Fruit fly (Drosophila melanogaster): ENCODE results near the gene CG7900.

CG7900 gene

dm6 chr3R:8149003-8149402 lies 55.1 kb downstream of the CG7900 start:
- TF ChIP-seq Crg-1 (GFP tag; optimal IDR thresholded peaks at IDR 0.05) (no peak), cnc (optimal IDR thresholded peaks at IDR 0.05) (no peak), Mnt (GFP tag; optimal IDR thresholded peaks at IDR 0.05) (no peak), cic (GFP tag; optimal IDR thresholded peaks at IDR 0.05) (no peak), bab1 (GFP tag; optimal IDR thresholded peaks at IDR 0.05) (no peak), Clk (GFP tag; optimal IDR thresholded peaks at IDR 0.05) (no peak), CG14711 (tag; optimal IDR thresholded peaks at IDR 0.05) (no peak), toe (GFP tag; optimal IDR thresholded peaks at IDR 0.05) (no peak), CG1620 (GFP tag; optimal IDR thresholded peaks at IDR 0.05) (no peak), Hr96 (GFP tag; optimal IDR thresholded peaks at IDR 0.05) (no peak), CG7101 (tag; optimal IDR thresholded peaks at IDR 0.05) (no peak), CG7045 (GFP tag; optimal IDR thresholded peaks at IDR 0.05) (no peak), tj (GFP tag; optimal IDR thresholded peaks at IDR 0.05) (no peak), ovo (GFP tag; optimal IDR thresholded peaks at IDR 0.05) (no peak)

- no peak for TF ChIP-seq bab1 (GFP tag; optimal IDR thresholded peaks at IDR 0.05)
- TF ChIP-seq toe (GFP tag; optimal IDR thresholded peaks at IDR 0.05), result no peak
- no peak for TF ChIP-seq CG7045 (GFP tag; optimal IDR thresholded peaks at IDR 0.05)
- TF ChIP-seq cnc (optimal IDR thresholded peaks at IDR 0.05), result no peak
- no peak for TF ChIP-seq CG11617 (GFP tag; optimal IDR thresholded peaks at IDR 0.05)
- TF ChIP-seq CG14711 (tag; optimal IDR thresholded peaks at IDR 0.05), result no peak
- no peak for TF ChIP-seq tj (GFP tag; optimal IDR thresholded peaks at IDR 0.05)
- TF ChIP-seq CG5204 (GFP tag; optimal IDR thresholded peaks at IDR 0.05), result no peak
- no peak for TF ChIP-seq kay (GFP tag; ENCODE audit: borderline replicate concordance)
- no peak for TF ChIP-seq Hr96 (GFP tag; optimal IDR thresholded peaks at IDR 0.05)
- no peak for TF ChIP-seq cic (GFP tag; optimal IDR thresholded peaks at IDR 0.05)
- TF ChIP-seq Crg-1 (GFP tag; optimal IDR thresholded peaks at IDR 0.05), result no peak
- no peak for TF ChIP-seq CG1620 (GFP tag; optimal IDR thresholded peaks at IDR 0.05)
- TF ChIP-seq CG12768 (GFP tag; optimal IDR thresholded peaks at IDR 0.05), result no peak
- no peak for TF ChIP-seq Mnt (GFP tag; optimal IDR thresholded peaks at IDR 0.05)
- TF ChIP-seq Clk (GFP tag; optimal IDR thresholded peaks at IDR 0.05), result no peak
- no peak for TF ChIP-seq pad (GFP tag; optimal IDR thresholded peaks at IDR 0.05)
- no peak for TF ChIP-seq CG7101 (tag; optimal IDR thresholded peaks at IDR 0.05)
- TF ChIP-seq CG33017 (tag; optimal IDR thresholded peaks at IDR 0.05), result no peak
These were observed 56.1 kb downstream of the CG7900 start for dm6 chr3R:8149995-8150394.

DNA sequence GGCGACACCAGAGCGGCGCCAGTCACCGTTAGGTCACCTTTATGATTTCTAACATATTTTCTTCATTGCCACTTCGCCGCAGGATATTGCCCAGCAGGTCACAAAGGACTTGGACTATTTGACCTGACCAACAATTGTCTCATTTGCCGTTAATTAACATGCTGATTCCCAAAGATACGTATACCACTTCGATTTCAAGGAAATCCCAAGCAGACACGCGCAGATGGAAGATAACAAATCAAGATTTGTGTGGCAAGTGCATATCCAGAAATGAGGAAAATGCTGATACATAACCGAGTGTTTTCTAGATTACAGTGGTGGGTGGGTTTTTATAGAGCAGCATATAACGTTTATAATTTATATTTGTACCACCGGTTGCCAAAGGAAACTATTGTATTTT lies 57.2 kb downstream of the CG7900 start:
- TF ChIP-seq ovo (GFP tag; optimal IDR thresholded peaks at IDR 0.05) (no peak), tj (GFP tag; optimal IDR thresholded peaks at IDR 0.05) (no peak), cnc (optimal IDR thresholded peaks at IDR 0.05) (no peak), CG11617 (GFP tag; optimal IDR thresholded peaks at IDR 0.05) (no peak), cic (GFP tag; optimal IDR thresholded peaks at IDR 0.05) (no peak), CG7101 (tag; optimal IDR thresholded peaks at IDR 0.05) (no peak), CG5204 (GFP tag; optimal IDR thresholded peaks at IDR 0.05) (no peak), CG1620 (GFP tag; optimal IDR thresholded peaks at IDR 0.05) (no peak), CG33017 (tag; optimal IDR thresholded peaks at IDR 0.05) (no peak), CG14711 (tag; optimal IDR thresholded peaks at IDR 0.05) (no peak), pad (GFP tag; optimal IDR thresholded peaks at IDR 0.05) (no peak), toe (GFP tag; optimal IDR thresholded peaks at IDR 0.05) (no peak), Crg-1 (GFP tag; optimal IDR thresholded peaks at IDR 0.05) (no peak)

dm6 chr3R:8152578-8153191 lies 58.8 kb downstream of the CG7900 start:
- TF ChIP-seq CG7045 (GFP tag; optimal IDR thresholded peaks at IDR 0.05), result no peak
- TF ChIP-seq CG5204 (GFP tag; optimal IDR thresholded peaks at IDR 0.05), result no peak
- no peak for TF ChIP-seq Hr96 (GFP tag; optimal IDR thresholded peaks at IDR 0.05)
- no peak for TF ChIP-seq bab1 (GFP tag; optimal IDR thresholded peaks at IDR 0.05)
- TF ChIP-seq CG11617 (GFP tag; optimal IDR thresholded peaks at IDR 0.05), result no peak
- TF ChIP-seq Crg-1 (GFP tag; optimal IDR thresholded peaks at IDR 0.05), result no peak
- no peak for TF ChIP-seq Clk (GFP tag; optimal IDR thresholded peaks at IDR 0.05)
- TF ChIP-seq CG1620 (GFP tag; optimal IDR thresholded peaks at IDR 0.05), result no peak
- TF ChIP-seq Mnt (GFP tag; optimal IDR thresholded peaks at IDR 0.05), result no peak
- TF ChIP-seq kay (GFP tag; ENCODE audit: borderline replicate concordance), result no peak
- no peak for TF ChIP-seq tj (GFP tag; optimal IDR thresholded peaks at IDR 0.05)
- TF ChIP-seq cic (GFP tag; optimal IDR thresholded peaks at IDR 0.05), result no peak
- no peak for TF ChIP-seq cnc (optimal IDR thresholded peaks at IDR 0.05)
- TF ChIP-seq toe (GFP tag; optimal IDR thresholded peaks at IDR 0.05), result no peak
- TF ChIP-seq ovo (GFP tag; optimal IDR thresholded peaks at IDR 0.05), result no peak

DNA sequence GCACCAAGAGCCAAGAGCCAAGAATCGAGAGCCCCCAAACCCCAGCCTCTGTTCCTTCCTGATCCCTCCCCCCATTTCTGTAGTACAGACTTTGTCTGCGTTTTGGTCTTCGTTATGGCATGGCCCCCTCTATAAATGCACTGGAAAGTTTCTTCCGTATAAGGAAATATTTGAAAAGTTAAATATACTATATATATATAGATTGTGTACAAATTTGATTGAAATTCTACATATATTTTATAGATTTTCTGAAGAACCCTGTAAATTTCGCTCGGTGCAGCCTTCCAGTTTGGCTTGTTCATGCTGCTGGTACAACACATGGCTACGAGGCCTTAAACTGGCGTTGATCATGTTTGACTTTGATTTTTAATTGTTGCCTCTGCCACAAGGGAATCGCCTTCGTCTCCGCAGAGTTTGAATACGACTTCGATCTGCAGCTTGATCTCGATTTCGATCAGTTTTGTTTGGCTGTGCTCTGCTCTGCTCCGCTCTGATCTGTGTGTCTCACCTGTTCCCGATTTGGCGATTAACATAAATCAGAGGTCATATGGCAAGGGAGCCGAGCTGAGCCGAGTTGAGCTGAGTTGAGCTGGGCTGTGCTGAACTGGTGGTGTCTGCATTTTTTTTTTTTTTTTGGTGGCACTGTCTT lies 60.2 kb downstream of the CG7900 start:
- TF ChIP-seq cnc (optimal IDR thresholded peaks at IDR 0.05) (no peak), bab1 (GFP tag; optimal IDR thresholded peaks at IDR 0.05) (no peak), cic (GFP tag; optimal IDR thresholded peaks at IDR 0.05) (no peak), Hr96 (GFP tag; optimal IDR thresholded peaks at IDR 0.05) (no peak), toe (GFP tag; optimal IDR thresholded peaks at IDR 0.05) (no peak), CG1620 (GFP tag; optimal IDR thresholded peaks at IDR 0.05) (no peak), Mnt (GFP tag; optimal IDR thresholded peaks at IDR 0.05) (no peak), CG5204 (GFP tag; optimal IDR thresholded peaks at IDR 0.05) (no peak), Crg-1 (GFP tag; optimal IDR thresholded peaks at IDR 0.05) (no peak), CG33017 (tag; optimal IDR thresholded peaks at IDR 0.05) (no peak), CG7045 (GFP tag; optimal IDR thresholded peaks at IDR 0.05) (no peak)
